Worm (Caenorhabditis elegans): Measurements from ENCODE around the gene C45G9.10.

The C45G9.10 gene

DNA sequence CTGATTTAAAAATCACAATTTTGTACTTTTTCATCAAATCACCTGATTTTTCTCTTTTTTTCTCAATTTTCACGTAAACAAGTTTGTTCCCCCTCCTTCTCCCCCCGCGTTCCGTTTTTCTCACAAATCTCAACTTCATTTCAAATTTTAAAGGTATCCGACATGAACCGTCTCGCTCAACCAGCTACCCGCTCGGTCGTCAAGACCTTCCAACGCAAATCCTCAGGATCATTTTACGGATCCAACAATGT is 19.8 kb upstream of the C45G9.10 start, which contains the start of gene cox-6A:
Gene cox-6A, plus strand, starts transcription at position 152 of the 251 bp plus-strand sequence.
- TF ChIP-seq ceh-30 (tag; optimal IDR thresholded peaks at IDR 0.05) (no peak), pat-9 (tag; optimal IDR thresholded peaks at IDR 0.05) (no peak), nhr-232 (tag; optimal IDR thresholded peaks at IDR 0.05) (no peak), C38D4.7 (GFP tag; optimal IDR thresholded peaks at IDR 0.05) (no peak), odd-2 (tag; optimal IDR thresholded peaks at IDR 0.05) (no peak), ahr-1 (tag; optimal IDR thresholded peaks at IDR 0.05) (no peak), nhr-11 (tag; optimal IDR thresholded peaks at IDR 0.05) (no peak), ceh-48 (tag; optimal IDR thresholded peaks at IDR 0.05) (no peak), syd-9 (tag; optimal IDR thresholded peaks at IDR 0.05) (no peak), dmd-4 (tag; optimal IDR thresholded peaks at IDR 0.05; ENCODE audit: borderline replicate concordance) (no peak), lin-11 (tag; optimal IDR thresholded peaks at IDR 0.05) (no peak), K09A11.1 (tag; optimal IDR thresholded peaks at IDR 0.05; ENCODE audit: insufficient read depth) (no peak), nfya-1 (tag; optimal IDR thresholded peaks at IDR 0.05) (no peak), ceh-2 (tag; optimal IDR thresholded peaks at IDR 0.05) (no peak)

DNA sequence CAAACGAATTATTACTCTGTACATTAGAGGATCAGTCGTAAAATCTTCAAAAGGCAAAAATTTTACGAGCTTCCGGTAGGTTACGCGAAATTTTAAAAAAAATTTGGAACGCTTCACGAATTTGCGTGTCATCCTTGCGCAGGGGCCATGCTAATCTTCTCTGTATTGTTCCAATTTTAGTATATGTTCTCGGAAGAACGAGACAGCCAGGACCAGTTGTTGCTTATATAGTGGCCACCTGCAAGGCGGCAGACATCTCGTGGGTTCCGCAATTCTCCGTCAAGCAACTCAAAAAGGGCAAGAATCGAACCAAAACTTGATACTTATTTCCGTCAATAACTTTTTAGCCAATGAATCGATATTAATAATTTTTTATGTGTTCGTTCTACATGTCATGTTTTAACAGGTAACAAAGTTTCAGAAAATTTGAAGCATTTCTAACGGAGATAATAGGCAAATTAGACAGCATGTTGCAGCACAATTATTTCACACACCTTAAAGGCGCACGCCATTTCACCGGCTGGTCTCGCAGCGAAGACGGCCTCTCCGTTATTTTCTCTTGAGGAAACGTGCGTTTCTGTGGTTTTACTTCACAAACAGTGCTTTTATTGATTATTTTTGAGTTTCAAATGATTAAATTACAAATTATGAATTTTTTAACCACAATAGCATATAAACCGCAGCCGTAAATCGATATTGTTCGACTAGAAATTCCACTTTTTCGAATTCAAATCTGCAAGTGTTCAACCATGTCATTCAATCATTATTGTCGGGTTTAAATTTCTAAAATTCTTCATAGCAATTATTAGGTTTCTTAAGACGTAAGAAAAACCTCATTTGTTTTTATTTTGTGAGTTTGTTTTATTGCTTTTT is 19.2 kb upstream of the C45G9.10 start:
- TF ChIP-seq ceh-30 (tag; optimal IDR thresholded peaks at IDR 0.05) (no peak), dve-1 (tag; optimal IDR thresholded peaks at IDR 0.05) (peak; percentile 53), elt-4 (tag; optimal IDR thresholded peaks at IDR 0.05) (no peak), ceh-14 (tag; optimal IDR thresholded peaks at IDR 0.05) (peak; percentile 82), npax-4 (tag; optimal IDR thresholded peaks at IDR 0.05) (peak; percentile 29), hlh-13 (GFP tag; optimal IDR thresholded peaks at IDR 0.05) (peak; percentile 47), hlh-6 (tag; optimal IDR thresholded peaks at IDR 0.05) (peak; percentile 69), C38D4.7 (GFP tag; optimal IDR thresholded peaks at IDR 0.05) (peak; percentile 73), hlh-15 (tag; optimal IDR thresholded peaks at IDR 0.05) (no peak), lin-11 (tag; optimal IDR thresholded peaks at IDR 0.05) (peak; percentile 49), hlh-30 (tag; optimal IDR thresholded peaks at IDR 0.05; ENCODE audit: insufficient read depth) (no peak), unc-86 (tag; optimal IDR thresholded peaks at IDR 0.05) (peak; percentile 57), Y22D7AL.16 (tag; optimal IDR thresholded peaks at IDR 0.05) (peak; percentile 28), che-1 (tag; optimal IDR thresholded peaks at IDR 0.05) (peak; percentile 67), K09A11.1 (tag; optimal IDR thresholded peaks at IDR 0.05; ENCODE audit: insufficient read depth) (no peak), eyg-1 (tag; optimal IDR thresholded peaks at IDR 0.05) (no peak), tbx-2 (tag; optimal IDR thresholded peaks at IDR 0.05) (peak; percentile 68), ttx-3 (tag; optimal IDR thresholded peaks at IDR 0.05) (peak; percentile 54), pqm-1 (tag; optimal IDR thresholded peaks at IDR 0.05) (peak; percentile 4), nfya-1 (tag; optimal IDR thresholded peaks at IDR 0.05) (peak; percentile 52), ceh-48 (tag; optimal IDR thresholded peaks at IDR 0.05) (no peak), sox-4 (tag; optimal IDR thresholded peaks at IDR 0.05) (peak; percentile 57), sox-2 (GFP tag; IDR thresholded peaks at IDR 0.05) (peak; percentile 60), ceh-31 (tag; optimal IDR thresholded peaks at IDR 0.05) (peak; percentile 25), C08G9.2 (tag; optimal IDR thresholded peaks at IDR 0.05) (peak; percentile 39), fax-1 (tag; optimal IDR thresholded peaks at IDR 0.05) (peak; percentile 54), tbx-7 (tag; optimal IDR thresholded peaks at IDR 0.05) (peak; percentile 26), ahr-1 (tag; optimal IDR thresholded peaks at IDR 0.05) (peak; percentile 15), sdc-2 (tag; optimal IDR thresholded peaks at IDR 0.05) (peak; percentile 46), hlh-8 (tag; optimal IDR thresholded peaks at IDR 0.05) (no peak), pat-9 (tag; optimal IDR thresholded peaks at IDR 0.05) (peak; percentile 44), nhr-232 (tag; optimal IDR thresholded peaks at IDR 0.05) (peak; percentile 57), ztf-16 (tag; optimal IDR thresholded peaks at IDR 0.05) (peak; percentile 51), madf-2 (tag; optimal IDR thresholded peaks at IDR 0.05) (peak; percentile 58), odd-2 (tag; optimal IDR thresholded peaks at IDR 0.05) (no peak), unc-3 (GFP tag; conservative IDR thresholded peaks at IDR 0.05) (0 out of 2 replicates have a peak, but pooled peaks have one; percentile 52), unc-3 (tag; optimal IDR thresholded peaks at IDR 0.05) (peak; percentile 25), K02D7.2 (tag; optimal IDR thresholded peaks at IDR 0.05) (peak; percentile 65), zip-5 (tag; optimal IDR thresholded peaks at IDR 0.05) (peak; percentile 72), fkh-6 (tag; optimal IDR thresholded peaks at IDR 0.05) (peak; percentile 78), pag-3 (tag; optimal IDR thresholded peaks at IDR 0.05; ENCODE audit: borderline replicate concordance) (no peak), ceh-34 (tag; optimal IDR thresholded peaks at IDR 0.05) (peak; percentile 44), ref-2 (tag; optimal IDR thresholded peaks at IDR 0.05) (peak; percentile 75), pha-2 (tag; optimal IDR thresholded peaks at IDR 0.05) (peak; percentile 66)

All from whole organism, late embryonic.